Worm (Caenorhabditis elegans) whole organism, late embryonic: ENCODE measurements around the gene T24H7.9.

ENCODE experiments used
- C08G9.2 ChIP-seq: sonication (generic microtip); optimal IDR thresholded peaks from 2 replicates; lab custom pipeline; 2016; ENCODE audit warnings: mild to moderate bottlenecking, missing genetic modification characterization, moderate library complexity, missing compliant biosample characterization
- ahr-1 ChIP-seq: sonication (generic microtip); optimal IDR thresholded peaks from 2 replicates; lab custom pipeline; 2016; ENCODE audit warnings: missing genetic modification characterization, missing compliant biosample characterization
- ceh-14 ChIP-seq: sonication (generic microtip); optimal IDR thresholded peaks from 2 replicates; lab custom pipeline; 2016; ENCODE audit warnings: missing genotype, missing genetic modification characterization, missing compliant biosample characterization
- ceh-18 ChIP-seq: sonication (generic microtip); optimal IDR thresholded peaks from 2 replicates; lab custom pipeline; 2016; ENCODE audit warnings: missing genetic modification characterization, missing compliant biosample characterization
- ceh-2 ChIP-seq: sonication (generic microtip); optimal IDR thresholded peaks from 2 replicates; lab custom pipeline; 2016; ENCODE audit warnings: missing genotype, missing genetic modification characterization, missing compliant biosample characterization
- ceh-22 ChIP-seq: sonication (generic microtip); optimal IDR thresholded peaks from 2 replicates; lab custom pipeline; 2017; ENCODE audit warnings: missing biosample characterization, missing genetic modification characterization
- ceh-24 ChIP-seq: sonication (generic microtip); optimal IDR thresholded peaks from 2 replicates; lab custom pipeline; 2016; ENCODE audit warnings: mild to moderate bottlenecking, missing genetic modification characterization, missing compliant biosample characterization
- ceh-34 ChIP-seq: sonication (generic microtip); optimal IDR thresholded peaks from 2 replicates; lab custom pipeline; 2016; ENCODE audit warnings: mild to moderate bottlenecking, missing genetic modification characterization, missing compliant biosample characterization
- ceh-45 ChIP-seq: fragments of 200-800 bp; sonication (Bioruptor generic); IDR thresholded peaks from 2 replicates; pipeline ENCODE4 v1.3.6; 2022; ENCODE audit warnings: missing genetic modification reagents, missing genetic modification characterization, missing compliant biosample characterization
- ceh-6 ChIP-seq: fragments of 200-800 bp; sonication (Bioruptor generic); optimal IDR thresholded peaks from 2 replicates; lab custom pipeline; 2018; ENCODE audit warnings: mild to moderate bottlenecking, missing genetic modification characterization, missing compliant biosample characterization
- elt-2 ChIP-seq: sonication (generic microtip); optimal IDR thresholded peaks from 2 replicates; lab custom pipeline; 2016; ENCODE audit warnings: missing genetic modification reagents, missing genetic modification characterization, missing compliant biosample characterization
- elt-4 ChIP-seq: sonication (generic microtip); optimal IDR thresholded peaks from 2 replicates; lab custom pipeline; 2016; ENCODE audit warnings: missing genetic modification characterization, missing compliant biosample characterization
- ets-4 ChIP-seq: sonication (generic microtip); optimal IDR thresholded peaks from 2 replicates; lab custom pipeline; 2016; ENCODE audit warnings: missing genetic modification characterization, missing compliant biosample characterization
- eyg-1 ChIP-seq: sonication (generic microtip); optimal IDR thresholded peaks from 2 replicates; lab custom pipeline; 2016; ENCODE audit warnings: missing genotype, missing genetic modification characterization, missing compliant biosample characterization
- fkh-6 ChIP-seq: sonication (generic microtip); optimal IDR thresholded peaks from 2 replicates; lab custom pipeline; 2016; ENCODE audit warnings: missing genetic modification characterization, missing compliant biosample characterization
- gmeb-2 ChIP-seq: sonication (generic microtip); optimal IDR thresholded peaks from 2 replicates; lab custom pipeline; 2016; ENCODE audit warnings: missing genetic modification characterization, inconsistent platforms, missing compliant biosample characterization
- hlh-30 ChIP-seq: sonication (generic microtip); optimal IDR thresholded peaks from 2 replicates; lab custom pipeline; 2017; ENCODE audit warnings: antibody characterized with exemption, missing genetic modification characterization, missing compliant biosample characterization; ENCODE audit not compliant: insufficient read depth
- hlh-6 ChIP-seq: sonication (generic microtip); optimal IDR thresholded peaks from 2 replicates; lab custom pipeline; 2016; ENCODE audit warnings: missing genotype, missing genetic modification characterization, missing compliant biosample characterization
- madf-2 ChIP-seq: sonication (generic microtip); optimal IDR thresholded peaks from 2 replicates; lab custom pipeline; 2017; ENCODE audit warnings: missing genetic modification characterization, missing compliant biosample characterization
- mec-3 ChIP-seq: sonication (generic microtip); optimal IDR thresholded peaks from 2 replicates; lab custom pipeline; 2016; ENCODE audit warnings: borderline replicate concordance, missing genetic modification characterization, missing compliant biosample characterization
- nfya-1 ChIP-seq: sonication (generic microtip); optimal IDR thresholded peaks from 2 replicates; lab custom pipeline; 2017; ENCODE audit warnings: missing genetic modification characterization, mild to moderate bottlenecking, missing compliant biosample characterization, antibody characterized with exemption, moderate library complexity
- nhr-11 ChIP-seq: fragments of 150-350 bp; optimal IDR thresholded peaks from 2 replicates; lab custom pipeline; 2014; ENCODE audit warnings: missing biosample characterization, missing genetic modification characterization
- nhr-232 ChIP-seq: sonication (generic microtip); optimal IDR thresholded peaks from 2 replicates; lab custom pipeline; 2016; ENCODE audit warnings: missing genetic modification characterization, missing compliant biosample characterization
- pag-3 ChIP-seq: sonication (generic microtip); optimal IDR thresholded peaks from 2 replicates; lab custom pipeline; 2016; ENCODE audit warnings: missing compliant biosample characterization, missing genetic modification characterization, borderline replicate concordance
- pat-9 ChIP-seq: fragments of 200-800 bp; sonication (Bioruptor generic); optimal IDR thresholded peaks from 2 replicates; lab custom pipeline; 2018; ENCODE audit warnings: mild to moderate bottlenecking, missing genetic modification characterization, moderate library complexity, missing compliant biosample characterization
- pha-2 ChIP-seq: sonication (generic microtip); optimal IDR thresholded peaks from 2 replicates; lab custom pipeline; 2017; ENCODE audit warnings: mild to moderate bottlenecking, missing genetic modification characterization, missing compliant biosample characterization
- pha-4 ChIP-seq: fragments of 150-350 bp; optimal IDR thresholded peaks from 2 replicates; lab custom pipeline; 2018; ENCODE audit warnings: missing biosample characterization, missing genetic modification reagents, missing genetic modification characterization
- pqm-1 ChIP-seq: sonication (generic microtip); optimal IDR thresholded peaks from 2 replicates; lab custom pipeline; 2016; ENCODE audit warnings: missing genetic modification characterization, missing compliant biosample characterization
- ref-2 ChIP-seq: sonication (generic microtip); optimal IDR thresholded peaks from 2 replicates; lab custom pipeline; 2016; ENCODE audit warnings: missing genetic modification characterization, missing compliant biosample characterization
- sdc-2 ChIP-seq: sonication (generic microtip); optimal IDR thresholded peaks from 2 replicates; lab custom pipeline; 2016; ENCODE audit warnings: missing genotype, missing genetic modification characterization, missing compliant biosample characterization
- tbx-2 ChIP-seq: sonication (generic microtip); optimal IDR thresholded peaks from 2 replicates; lab custom pipeline; 2016; ENCODE audit warnings: missing genetic modification characterization, missing compliant biosample characterization
- ttx-3 ChIP-seq: sonication (generic microtip); optimal IDR thresholded peaks from 2 replicates; lab custom pipeline; 2016; ENCODE audit warnings: missing genetic modification reagents, missing genetic modification characterization, missing compliant biosample characterization
- unc-3 ChIP-seq, 2 experiments: fragments of 200-800 bp in 1 of 2; sonication (Bioruptor generic) in 1 of 2; sonication (generic microtip) in 1 of 2; conservative IDR thresholded peaks in 1 of 2; optimal IDR thresholded peaks in 1 of 2; 2 replicates each; pipeline versions ENCODE4 v1.3.6 to Lab custom; 2016 to 2022; ENCODE audit warnings: missing compliant biosample characterization in 2 of 2, missing genetic modification characterization in 2 of 2, missing genetic modification reagents in 1 of 2
- zip-5 ChIP-seq: sonication (generic microtip); optimal IDR thresholded peaks from 2 replicates; lab custom pipeline; 2016; ENCODE audit warnings: missing genetic modification characterization, missing compliant biosample characterization

T24H7.9 gene

ce11 chrII:6248029-6248428, 12.7 kb upstream of the T24H7.9 start:
- TF ChIP-seq elt-4 (tag; lab: Kevin White, UChicago), result no peak
- TF ChIP-seq ceh-2 (tag; lab: Kevin White, UChicago), result no peak
- TF ChIP-seq ceh-22 (tag; lab: Kevin White, UChicago), result no peak
- no peak for TF ChIP-seq nhr-232 (tag; lab: Kevin White, UChicago)
- TF ChIP-seq ceh-14, result no peak
- no peak for TF ChIP-seq fkh-6 (tag; lab: Kevin White, UChicago)
- TF ChIP-seq ets-4 (tag; lab: Kevin White, UChicago), result no peak
- no peak for TF ChIP-seq hlh-6
- no peak for TF ChIP-seq elt-2 (tag; lab: Kevin White, UChicago)
- no peak for TF ChIP-seq ttx-3 (tag; lab: Kevin White, UChicago)
- no peak for TF ChIP-seq ceh-34
- TF ChIP-seq hlh-30 (tag; lab: Kevin White, UChicago), result no peak
- TF ChIP-seq ahr-1 (tag; lab: Kevin White, UChicago), result no peak
- TF ChIP-seq gmeb-2 (tag; lab: Kevin White, UChicago), result no peak

- no peak for TF ChIP-seq pha-4 (tag; lab: Kevin White, UChicago)
- no peak for TF ChIP-seq fkh-6 (tag; lab: Kevin White, UChicago)
- TF ChIP-seq ceh-24 (tag; lab: Kevin White, UChicago), result no peak
These were observed 11.7 kb upstream of the T24H7.9 start, which contains the start of gene T24H7.2 for ce11 chrII:6247011-6247410. T24H7.2 (plus strand) TSS chrII:6247311.

- no peak for TF ChIP-seq nfya-1 (tag; lab: Kevin White, UChicago)
- TF ChIP-seq ahr-1 (tag; lab: Kevin White, UChicago), result no peak
- TF ChIP-seq mec-3 (tag; lab: Kevin White, UChicago), result no peak
- TF ChIP-seq pat-9, result no peak
- no peak for TF ChIP-seq pag-3 (tag; lab: Kevin White, UChicago)
- TF ChIP-seq sdc-2 (tag; lab: Kevin White, UChicago), result no peak
- TF ChIP-seq ceh-2 (tag; lab: Kevin White, UChicago), result no peak
- no peak for TF ChIP-seq C08G9.2 (tag; lab: Kevin White, UChicago)
- no peak for TF ChIP-seq hlh-6
These were observed 10.7 kb upstream of the T24H7.9 start, which contains the start of gene lelo-1 for ce11 chrII:6246054-6246453. lelo-1 (plus strand) TSS chrII:6246354.

DNA sequence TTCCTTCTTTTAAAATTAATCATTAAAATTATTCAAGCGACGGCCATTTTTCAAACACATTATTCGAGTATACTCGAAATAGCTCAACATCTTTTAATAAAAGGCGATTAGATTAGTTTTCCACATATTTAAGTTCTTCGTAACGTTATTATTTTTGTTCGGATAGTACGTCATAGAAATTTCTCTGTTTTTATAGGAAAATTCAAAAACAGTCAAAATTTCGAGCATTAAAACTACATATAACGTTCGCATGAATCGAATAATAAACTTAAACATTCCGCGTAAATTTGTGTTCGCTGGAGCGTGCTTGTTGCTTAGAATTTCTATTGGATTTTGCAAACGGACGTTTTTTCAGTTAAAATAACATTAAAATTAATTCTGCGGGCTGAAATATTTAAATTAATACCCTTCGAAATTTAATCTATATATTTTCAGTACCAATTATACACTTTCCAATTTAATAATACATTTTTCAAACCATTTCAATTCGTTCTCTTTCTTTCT, 9.9 kb upstream of the T24H7.9 start, which contains the start of gene blos-4:
blos-4 (plus strand) TSS at position 51 of the 504 bp plus-strand sequence.
- TF ChIP-seq ref-2 (no peak), ceh-6 (GFP tag; lab: Kevin White, UChicago) (no peak), nhr-11 (tag; lab: Kevin White, UChicago) (no peak), ceh-18 (no peak), ceh-45 (no peak)

DNA sequence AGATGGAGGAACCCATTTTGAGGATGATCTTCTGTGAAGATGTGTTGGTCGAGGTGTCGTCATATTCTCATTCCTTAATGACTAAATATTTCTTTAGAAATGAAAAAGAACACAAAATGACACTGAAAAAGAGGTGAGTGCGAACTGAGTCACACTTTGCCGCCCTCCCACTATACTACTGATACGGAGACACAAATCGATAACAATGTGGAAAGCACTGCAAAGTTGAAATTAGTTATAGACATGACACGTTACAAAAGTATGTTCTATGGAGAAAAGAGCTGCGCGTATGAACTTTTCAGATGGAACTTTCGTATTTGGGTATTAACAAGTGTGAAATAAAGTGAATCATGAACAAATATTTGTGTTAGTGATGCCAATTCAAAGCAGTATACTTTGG, 8.9 kb upstream of the T24H7.9 start, which contains the start of gene tat-4:
tat-4 (minus strand) TSS at position 117 of the 400 bp plus-strand sequence.
- TF ChIP-seq pqm-1 (tag; lab: Kevin White, UChicago) (no peak), ceh-6 (GFP tag; lab: Kevin White, UChicago) (no peak), nfya-1 (tag; lab: Kevin White, UChicago) (no peak)

DNA sequence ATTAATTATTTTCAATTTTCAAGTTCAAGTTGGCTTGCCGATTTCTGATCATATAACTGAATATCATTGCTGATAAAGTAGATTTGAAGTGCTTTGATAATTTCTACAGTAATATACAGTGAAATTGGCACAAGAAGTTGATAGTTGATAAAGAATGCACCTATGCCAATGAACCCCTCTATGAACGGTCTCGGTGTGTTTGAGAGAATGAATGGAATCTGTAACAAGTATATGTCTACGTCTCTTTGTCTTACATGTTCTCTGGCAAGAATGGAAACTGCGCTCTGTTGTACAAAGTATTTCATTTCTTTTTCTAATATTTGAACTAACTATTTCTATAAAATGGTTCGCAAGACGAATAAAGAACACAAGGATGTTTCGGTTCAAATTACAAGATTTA, 6.5 kb upstream of the T24H7.9 start, which contains the start of gene T24H7.8:
T24H7.8 (plus strand) TSS at position 301 of the 400 bp plus-strand sequence.
- TF ChIP-seq gmeb-2 (tag; lab: Kevin White, UChicago) (no peak), ceh-24 (tag; lab: Kevin White, UChicago) (no peak), unc-3 (GFP tag; conservative IDR thresholded peaks at IDR 0.05; lab: Robert Waterston, UW) (no peak), unc-3 (tag; optimal IDR thresholded peaks at IDR 0.05; lab: Kevin White, UChicago) (no peak), sdc-2 (tag; lab: Kevin White, UChicago) (no peak), eyg-1 (tag; lab: Kevin White, UChicago) (no peak), tbx-2 (tag; lab: Kevin White, UChicago) (no peak), zip-5 (no peak), madf-2 (tag; lab: Kevin White, UChicago) (no peak), pha-2 (tag; lab: Kevin White, UChicago) (no peak), mec-3 (tag; lab: Kevin White, UChicago) (no peak)
